Worm (Caenorhabditis elegans): ENCODE measurements around the gene epn-1.

ce11 chrX:14841030-14841429 lies 22.7 kb upstream of the epn-1 start:
- TF ChIP-seq fos-1 (tag; optimal IDR thresholded peaks at IDR 0.05) (no peak), elt-2 (tag; optimal IDR thresholded peaks at IDR 0.05) (peak; percentile 71), nhr-25 (tag; optimal IDR thresholded peaks at IDR 0.05) (peak; percentile 45)

Measured in whole organism, L3 larva.